Worm (Caenorhabditis elegans) whole organism, L4/young adult: ENCODE measurements around the gene F31B9.4.

Source experiments
- W03F9.2 ChIP-seq: fragments of 150-350 bp; optimal IDR thresholded peaks from 2 replicates; lab custom pipeline; 2014; ENCODE audit warnings: missing biosample characterization, missing genetic modification characterization
- dao-5 ChIP-seq: sonication (generic microtip); optimal IDR thresholded peaks from 2 replicates; lab custom pipeline; 2016; ENCODE audit warnings: missing genotype, missing genetic modification characterization, moderate library complexity, missing compliant biosample characterization
- him-1 ChIP-seq: sonication (generic microtip); optimal IDR thresholded peaks from 2 replicates; lab custom pipeline; 2016; ENCODE audit warnings: missing genotype, missing genetic modification reagents, missing genetic modification characterization, missing compliant biosample characterization

DNA sequence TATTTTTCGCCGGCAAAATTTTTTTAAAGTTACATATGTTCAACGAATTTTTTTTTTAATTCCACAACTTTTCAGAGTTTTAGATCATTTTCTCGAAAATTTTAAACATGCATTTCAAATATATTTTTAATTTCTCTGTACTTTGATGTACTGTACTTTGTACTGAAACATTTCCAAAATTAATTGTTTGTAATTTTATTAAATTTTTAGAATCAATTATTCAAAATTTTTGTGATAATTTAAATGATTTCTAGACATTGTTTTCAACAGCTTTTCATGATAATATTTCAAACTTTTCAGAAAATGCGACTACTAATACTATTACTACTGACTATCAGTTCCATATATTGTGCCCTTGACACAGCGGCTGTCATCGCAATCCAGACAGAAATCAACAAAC, 26.8 kb upstream of the F31B9.4 start, which contains the start of gene mec-5:
- no peak for TF ChIP-seq him-1 (tag; lab: Kevin White, UChicago)
- TF ChIP-seq dao-5 (tag; lab: Kevin White, UChicago): no peak
- no peak for TF ChIP-seq W03F9.2 (tag; lab: Kevin White, UChicago)
